Worm (Caenorhabditis elegans) whole organism, L3 larva: Measurements from ENCODE around the gene F32D8.3.

ENCODE experiments used
- R02D3.7 ChIP-seq: fragments of 150-350 bp; optimal IDR thresholded peaks from 2 replicates; lab custom pipeline; 2014; ENCODE audit warnings: missing biosample characterization, missing genetic modification characterization
- ZK546.5 ChIP-seq: sonication (generic microtip); optimal IDR thresholded peaks from 2 replicates; lab custom pipeline; 2017; ENCODE audit warnings: missing biosample characterization, missing genetic modification characterization
- aly-2 ChIP-seq: fragments of 150-350 bp; optimal IDR thresholded peaks from 2 replicates; lab custom pipeline; 2014; ENCODE audit warnings: missing biosample characterization, missing genetic modification characterization
- ama-1 ChIP-seq: fragments of 150-350 bp; optimal IDR thresholded peaks from 2 replicates; lab custom pipeline; 2018
- ceh-28 ChIP-seq: fragments of 150-350 bp; optimal IDR thresholded peaks from 2 replicates; lab custom pipeline; 2014; ENCODE audit warnings: missing biosample characterization, missing genetic modification reagents, missing genetic modification characterization
- ceh-82 ChIP-seq: fragments of 150-350 bp; optimal IDR thresholded peaks from 2 replicates; lab custom pipeline; 2014; ENCODE audit warnings: missing biosample characterization, missing genetic modification characterization
- ceh-9 ChIP-seq: sonication (generic microtip); optimal IDR thresholded peaks from 2 replicates; lab custom pipeline; 2018; ENCODE audit warnings: missing biosample characterization, missing genetic modification characterization
- daf-12 ChIP-seq: fragments of 150-350 bp; optimal IDR thresholded peaks from 2 replicates; lab custom pipeline; 2014; ENCODE audit warnings: missing biosample characterization, missing genetic modification reagents, missing genetic modification characterization
- egl-5 ChIP-seq: fragments of 150-350 bp; optimal IDR thresholded peaks from 2 replicates; lab custom pipeline; 2017; ENCODE audit warnings: missing biosample characterization, missing genetic modification reagents, missing genetic modification characterization, inconsistent platforms
- elt-1 ChIP-seq: fragments of 150-350 bp; optimal IDR thresholded peaks from 2 replicates; lab custom pipeline; 2014; ENCODE audit warnings: missing biosample characterization, missing genetic modification characterization
- elt-3 ChIP-seq, 3 experiments: fragments of 150-350 bp in 1 of 3; sonication (generic microtip) in 2 of 3; optimal IDR thresholded peaks; 2 replicates in 2 of 3; 4 replicates in 1 of 3; lab custom pipeline; 2014 to 2017; ENCODE audit warnings: missing biosample characterization in 3 of 3, missing genetic modification characterization in 3 of 3
- eor-1 ChIP-seq, 2 experiments: fragments of 150-350 bp; optimal IDR thresholded peaks; 2 replicates each; lab custom pipeline; 2014 to 2018; ENCODE audit warnings: missing biosample characterization in 2 of 2, missing genetic modification characterization in 2 of 2
- fkh-2 ChIP-seq: fragments of 150-350 bp; optimal IDR thresholded peaks from 2 replicates; lab custom pipeline; 2014; ENCODE audit warnings: missing biosample characterization, missing genetic modification reagents, missing genetic modification characterization
- fos-1 ChIP-seq: fragments of 150-350 bp; optimal IDR thresholded peaks from 2 replicates; lab custom pipeline; 2014; ENCODE audit warnings: missing biosample characterization, missing genetic modification characterization
- hmg-11 ChIP-seq: sonication (generic microtip); optimal IDR thresholded peaks from 2 replicates; lab custom pipeline; 2016; ENCODE audit warnings: missing genetic modification characterization, missing compliant biosample characterization
- lin-15B ChIP-seq: fragments of 150-350 bp; optimal IDR thresholded peaks from 2 replicates; lab custom pipeline; 2014; ENCODE audit warnings: missing biosample characterization, missing genetic modification characterization
- lin-39 ChIP-seq: fragments of 150-350 bp; optimal IDR thresholded peaks from 2 replicates; lab custom pipeline; 2018; ENCODE audit warnings: missing biosample characterization, missing genetic modification reagents, missing genetic modification characterization
- lsy-12 ChIP-seq: sonication (generic microtip); optimal IDR thresholded peaks from 2 replicates; lab custom pipeline; 2016; ENCODE audit warnings: mild to moderate bottlenecking, missing genetic modification characterization, missing compliant biosample characterization
- mdl-1 ChIP-seq: fragments of 150-350 bp; optimal IDR thresholded peaks from 2 replicates; lab custom pipeline; 2014; ENCODE audit warnings: missing biosample characterization, missing genetic modification characterization
- mml-1 ChIP-seq: fragments of 150-350 bp; sonication (generic microtip); optimal IDR thresholded peaks from 3 replicates; lab custom pipeline; 2014; ENCODE audit warnings: missing biosample characterization, missing genetic modification characterization
- nfya-1 ChIP-seq: sonication (generic microtip); optimal IDR thresholded peaks from 2 replicates; lab custom pipeline; 2017; ENCODE audit warnings: missing genetic modification characterization, mild to moderate bottlenecking, missing compliant biosample characterization, antibody characterized with exemption, moderate library complexity; ENCODE audit not compliant: insufficient read depth
- nhr-12 ChIP-seq: fragments of 150-350 bp; optimal IDR thresholded peaks from 2 replicates; lab custom pipeline; 2014; ENCODE audit warnings: missing biosample characterization, missing genetic modification characterization
- nhr-23 ChIP-seq: fragments of 150-350 bp; optimal IDR thresholded peaks from 2 replicates; lab custom pipeline; 2014; ENCODE audit warnings: missing biosample characterization, missing genetic modification reagents, missing genetic modification characterization
- nhr-237 ChIP-seq: fragments of 150-350 bp; optimal IDR thresholded peaks from 2 replicates; lab custom pipeline; 2014; ENCODE audit warnings: missing biosample characterization, missing genetic modification characterization
- nhr-25 ChIP-seq: sonication (generic microtip); optimal IDR thresholded peaks from 2 replicates; lab custom pipeline; 2017; ENCODE audit warnings: missing biosample characterization, missing genetic modification characterization
- nhr-43 ChIP-seq: sonication (generic microtip); optimal IDR thresholded peaks from 2 replicates; lab custom pipeline; 2016; ENCODE audit warnings: mild to moderate bottlenecking, missing genetic modification characterization, missing compliant biosample characterization; ENCODE audit not compliant: poor library complexity, severe bottlenecking
- nhr-67 ChIP-seq: fragments of 150-350 bp; optimal IDR thresholded peaks from 2 replicates; lab custom pipeline; 2014; ENCODE audit warnings: missing biosample characterization, missing genetic modification characterization
- nhr-76 ChIP-seq: fragments of 150-350 bp; sonication (generic microtip); optimal IDR thresholded peaks from 5 replicates; lab custom pipeline; 2014; ENCODE audit warnings: missing biosample characterization, missing genetic modification characterization
- nhr-77 ChIP-seq: fragments of 150-350 bp; optimal IDR thresholded peaks from 2 replicates; lab custom pipeline; 2014; ENCODE audit warnings: missing biosample characterization, missing genetic modification characterization
- pha-4 ChIP-seq: fragments of 150-350 bp; optimal IDR thresholded peaks from 2 replicates; lab custom pipeline; 2014; ENCODE audit warnings: missing biosample characterization, missing genetic modification reagents, missing genetic modification characterization
- pqm-1 ChIP-seq: fragments of 150-350 bp; optimal IDR thresholded peaks from 2 replicates; lab custom pipeline; 2017; ENCODE audit warnings: missing biosample characterization, missing genetic modification characterization, inconsistent platforms
- skn-1 ChIP-seq: fragments of 150-350 bp; optimal IDR thresholded peaks from 2 replicates; lab custom pipeline; 2014; ENCODE audit warnings: missing biosample characterization, missing genetic modification characterization
- snpc-4 ChIP-seq: fragments of 150-350 bp; optimal IDR thresholded peaks from 2 replicates; lab custom pipeline; 2014; ENCODE audit warnings: missing biosample characterization, missing genetic modification characterization
- unc-39 ChIP-seq: sonication (generic microtip); optimal IDR thresholded peaks from 4 replicates; lab custom pipeline; 2017; ENCODE audit warnings: missing biosample characterization, missing genetic modification characterization
- unc-62 ChIP-seq: fragments of 150-350 bp; sonication (generic microtip); optimal IDR thresholded peaks from 4 replicates; lab custom pipeline; 2014; ENCODE audit warnings: missing biosample characterization, missing genetic modification reagents, missing genetic modification characterization
- zag-1 ChIP-seq: fragments of 150-350 bp; optimal IDR thresholded peaks from 2 replicates; lab custom pipeline; 2014; ENCODE audit warnings: missing biosample characterization, missing genetic modification characterization
- ztf-11 ChIP-seq: fragments of 150-350 bp; optimal IDR thresholded peaks from 2 replicates; lab custom pipeline; 2014; ENCODE audit warnings: missing biosample characterization, missing genetic modification characterization
- ztf-4 ChIP-seq: fragments of 150-350 bp; optimal IDR thresholded peaks from 2 replicates; lab custom pipeline; 2014; ENCODE audit warnings: missing biosample characterization, missing genetic modification characterization

Gene F32D8.3

ce11 chrV:10886405-10886887, at the start of gene F32D8.3:
TSS of gene F32D8.3 (plus strand) at chrV:10886837.
- no peak for TF ChIP-seq nhr-237 (tag; lab: Kevin White, UChicago)
- TF ChIP-seq ama-1 (lab: Kevin White, UChicago) = no peak
- no peak for TF ChIP-seq fkh-2
- TF ChIP-seq hmg-11 (tag; lab: Kevin White, UChicago) = no peak
- TF ChIP-seq unc-39 = no peak
- no peak for TF ChIP-seq eor-1 (tag; optimal IDR thresholded peaks at IDR 0.05; lab: Kevin White, UChicago)
- no peak for TF ChIP-seq fos-1 (tag; lab: Kevin White, UChicago)
- no peak for TF ChIP-seq snpc-4 (tag; lab: Kevin White, UChicago)
- no peak for TF ChIP-seq pha-4 (tag; lab: Kevin White, UChicago)
- no peak for TF ChIP-seq skn-1
- peak; percentile 55 for TF ChIP-seq nhr-25 (tag; lab: Kevin White, UChicago)
- TF ChIP-seq ztf-4 (tag; lab: Kevin White, UChicago) = no peak
- no peak for TF ChIP-seq daf-12 (tag; lab: Kevin White, UChicago)
- no peak for TF ChIP-seq nhr-12 (tag; lab: Kevin White, UChicago)
- TF ChIP-seq R02D3.7 = no peak
- TF ChIP-seq ceh-28 (tag; lab: Kevin White, UChicago) = no peak
- TF ChIP-seq egl-5 = no peak
- TF ChIP-seq elt-1 (tag; lab: Kevin White, UChicago) = no peak
- peak in 1 of 3 experiments; percentile 19 for TF ChIP-seq elt-3 (tag; optimal IDR thresholded peaks at IDR 0.05; lab: Kevin White, UChicago)
- no peak for TF ChIP-seq lin-15B (tag; lab: Kevin White, UChicago)
- TF ChIP-seq unc-62 = no peak
- peak; percentile 3 for TF ChIP-seq nhr-23 (tag; lab: Kevin White, UChicago)
- no peak for TF ChIP-seq ceh-9 (tag; lab: Kevin White, UChicago)
- no peak for TF ChIP-seq ceh-82 (tag; lab: Kevin White, UChicago)
- no peak for TF ChIP-seq zag-1 (tag; lab: Kevin White, UChicago)
- no peak for TF ChIP-seq nhr-67 (tag; lab: Kevin White, UChicago)
- no peak for TF ChIP-seq pqm-1 (tag; lab: Kevin White, UChicago)
- no peak for TF ChIP-seq nhr-76
- TF ChIP-seq lin-39 (tag; lab: Kevin White, UChicago) = no peak
- no peak for TF ChIP-seq lsy-12 (tag; lab: Kevin White, UChicago)
- no peak for TF ChIP-seq ztf-11 (tag; lab: Kevin White, UChicago)
- TF ChIP-seq nhr-77 (tag; lab: Kevin White, UChicago) = no peak
- TF ChIP-seq mml-1 (tag; lab: Kevin White, UChicago) = no peak
- TF ChIP-seq ZK546.5 = no peak
- TF ChIP-seq nhr-43 (tag; lab: Kevin White, UChicago) = peak; percentile 35

DNA sequence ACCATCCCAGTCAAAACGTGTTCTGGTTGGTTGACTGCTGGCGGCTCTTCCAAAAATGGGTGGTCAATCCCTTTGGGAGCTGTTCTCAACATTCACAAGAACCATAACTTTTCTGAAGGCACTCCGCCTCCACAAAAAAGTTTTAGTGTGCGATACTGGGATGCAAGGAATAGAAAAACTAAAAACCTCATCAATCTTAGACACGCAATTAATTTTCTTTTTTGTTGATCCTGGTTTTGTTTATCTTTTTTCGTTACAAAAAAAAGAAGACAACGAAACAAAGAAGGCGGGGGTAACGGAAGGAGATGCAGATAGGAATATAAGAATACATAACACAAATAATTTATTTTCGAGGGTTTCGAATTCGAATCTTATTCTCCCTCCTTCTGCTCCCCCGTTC, 48.4 kb upstream of the F32D8.3 start:
- TF ChIP-seq skn-1 = no peak
- peak; percentile 39 for TF ChIP-seq lin-39 (tag; lab: Kevin White, UChicago)

ce11 chrV:10839398-10839797, 47.2 kb upstream of the F32D8.3 start:
- no peak for TF ChIP-seq nhr-77 (tag; lab: Kevin White, UChicago)
- no peak for TF ChIP-seq aly-2 (tag; lab: Kevin White, UChicago)
- no peak for TF ChIP-seq ama-1 (lab: Kevin White, UChicago)
- TF ChIP-seq mdl-1 = no peak
- no peak for TF ChIP-seq nfya-1 (tag; lab: Kevin White, UChicago)

DNA sequence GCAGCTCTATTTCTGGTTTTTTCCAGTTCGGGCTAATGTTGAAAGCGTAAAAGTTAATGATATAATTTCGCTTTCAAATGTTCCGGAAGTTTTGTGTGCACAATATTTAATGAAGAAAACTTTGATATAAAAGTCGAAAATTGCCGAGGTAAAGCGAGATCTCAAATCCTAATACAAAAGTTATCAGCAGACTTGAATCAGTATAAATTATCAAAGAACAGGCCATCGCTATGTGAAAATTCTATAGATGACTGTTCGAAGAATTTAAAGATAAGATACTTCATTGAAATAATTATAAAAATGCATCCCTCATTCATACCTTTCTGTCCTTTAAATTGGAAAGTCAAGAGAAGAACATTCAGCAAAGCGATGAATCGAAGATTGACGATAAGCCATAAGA, 39.7 kb upstream of the F32D8.3 start, which contains the start of gene C29A12.6:
C29A12.6 (plus strand) TSS at position 301 of the 400 bp plus-strand sequence.
- TF ChIP-seq nhr-43 (tag; lab: Kevin White, UChicago) (no peak), hmg-11 (tag; lab: Kevin White, UChicago) (no peak), nhr-77 (tag; lab: Kevin White, UChicago) (no peak), ztf-11 (tag; lab: Kevin White, UChicago) (no peak), pha-4 (tag; lab: Kevin White, UChicago) (no peak), nhr-23 (tag; lab: Kevin White, UChicago) (no peak), ceh-9 (tag; lab: Kevin White, UChicago) (no peak), lsy-12 (tag; lab: Kevin White, UChicago) (no peak), mdl-1 (no peak), eor-1 (tag; optimal IDR thresholded peaks at IDR 0.05; lab: Kevin White, UChicago) (no peak), fkh-2 (no peak), ztf-4 (tag; lab: Kevin White, UChicago) (no peak), fos-1 (tag; lab: Kevin White, UChicago) (no peak), nhr-12 (tag; lab: Kevin White, UChicago) (no peak)
